Worm (Caenorhabditis elegans) whole organism, L1 larva: Measurements from ENCODE around the gene rabn-5.

Experiments used
- C04F5.9 ChIP-seq: sonication (generic microtip); optimal IDR thresholded peaks from 2 replicates; lab custom pipeline; 2016; ENCODE audit warnings: missing genetic modification characterization, missing compliant biosample characterization
- C16A3.4 ChIP-seq: fragments of 150-350 bp; optimal IDR thresholded peaks from 2 replicates; lab custom pipeline; 2014; ENCODE audit warnings: missing biosample characterization, missing genetic modification characterization
- alr-1 ChIP-seq: fragments of 200-800 bp; sonication (Bioruptor generic); optimal IDR thresholded peaks from 2 replicates; lab custom pipeline; 2018; ENCODE audit warnings: borderline replicate concordance, mild to moderate bottlenecking, missing genetic modification characterization, missing compliant biosample characterization
- ama-1 ChIP-seq: fragments of 150-350 bp; optimal IDR thresholded peaks from 2 replicates; lab custom pipeline; 2014
- ceh-63 ChIP-seq: fragments of 200-800 bp; sonication (Bioruptor generic); optimal IDR thresholded peaks from 2 replicates; lab custom pipeline; 2018; ENCODE audit warnings: mild to moderate bottlenecking, missing genetic modification characterization, missing compliant biosample characterization
- ceh-8 ChIP-seq: fragments of 200-800 bp; sonication (Bioruptor generic); optimal IDR thresholded peaks from 2 replicates; lab custom pipeline; 2018; ENCODE audit warnings: mild to moderate bottlenecking, missing genetic modification characterization, moderate library complexity, missing compliant biosample characterization
- ceh-88 ChIP-seq: fragments of 200-800 bp; sonication (Bioruptor generic); IDR thresholded peaks from 2 replicates; pipeline ENCODE4 v1.3.6; 2022; ENCODE audit warnings: missing genetic modification characterization, missing compliant biosample characterization
- ceh-90 ChIP-seq: sonication (generic microtip); optimal IDR thresholded peaks from 2 replicates; lab custom pipeline; 2016; ENCODE audit warnings: missing genetic modification characterization, missing compliant biosample characterization
- dpl-1 ChIP-seq, 3 experiments: fragments of 150-350 bp in 2 of 3; sonication (generic microtip) in 1 of 3; optimal IDR thresholded peaks; 2 replicates each; lab custom pipeline; 2014 to 2017; ENCODE audit warnings: missing biosample characterization in 3 of 3, missing genetic modification characterization in 3 of 3, missing genetic modification reagents in 3 of 3
- efl-1 ChIP-seq, 4 experiments: fragments of 150-350 bp; optimal IDR thresholded peaks in 3 of 4; peaks in 1 of 4; 1 replicate in 1 of 4; 2 replicates in 3 of 4; lab custom pipeline; 2014; ENCODE audit warnings: missing biosample characterization in 2 of 4, missing genetic modification characterization in 2 of 4, missing genetic modification reagents in 2 of 4
- egl-13 ChIP-seq: sonication (generic microtip); optimal IDR thresholded peaks from 2 replicates; lab custom pipeline; 2016; ENCODE audit warnings: missing genotype, missing genetic modification reagents, missing genetic modification characterization, missing compliant biosample characterization
- egl-27 ChIP-seq, 2 experiments: fragments of 150-350 bp in 1 of 2; sonication (generic microtip); optimal IDR thresholded peaks; 3 replicates each; lab custom pipeline; 2017 to 2018; ENCODE audit warnings: missing biosample characterization in 2 of 2, missing genetic modification characterization in 2 of 2, missing genetic modification reagents in 2 of 2
- elt-2 ChIP-seq: sonication (generic microtip); optimal IDR thresholded peaks from 2 replicates; lab custom pipeline; 2016; ENCODE audit warnings: missing genetic modification characterization, mild to moderate bottlenecking, inconsistent platforms, missing compliant biosample characterization, missing genetic modification reagents
- elt-3 ChIP-seq, 6 experiments: fragments of 150-350 bp in 1 of 6; sonication (generic microtip); optimal IDR thresholded peaks; 2 replicates each; lab custom pipeline; 2017 to 2018; ENCODE audit warnings: missing biosample characterization in 6 of 6, missing genetic modification characterization in 6 of 6, inconsistent platforms in 1 of 6
- fkh-4 ChIP-seq: sonication (generic microtip); optimal IDR thresholded peaks from 2 replicates; lab custom pipeline; 2016; ENCODE audit warnings: missing compliant biosample characterization, missing genetic modification characterization, borderline replicate concordance
- fkh-8 ChIP-seq: sonication (generic microtip); optimal IDR thresholded peaks from 2 replicates; lab custom pipeline; 2016; ENCODE audit warnings: mild to moderate bottlenecking, missing genetic modification characterization, missing compliant biosample characterization
- fos-1 ChIP-seq: fragments of 150-350 bp; optimal IDR thresholded peaks from 2 replicates; lab custom pipeline; 2014; ENCODE audit warnings: missing biosample characterization, missing genetic modification characterization
- grh-1 ChIP-seq: fragments of 200-800 bp; sonication (Bioruptor generic); IDR thresholded peaks from 2 replicates; pipeline ENCODE4 v1.3.6; 2022; ENCODE audit warnings: missing genetic modification reagents, missing genetic modification characterization, missing compliant biosample characterization
- hlh-17 ChIP-seq: fragments of 200-800 bp; sonication (Bioruptor generic); optimal IDR thresholded peaks from 2 replicates; lab custom pipeline; 2018; ENCODE audit warnings: missing genetic modification characterization, mild to moderate bottlenecking, missing compliant biosample characterization, moderate library complexity, borderline replicate concordance
- hlh-4 ChIP-seq: sonication (generic microtip); optimal IDR thresholded peaks from 2 replicates; lab custom pipeline; 2016; ENCODE audit warnings: mild to moderate bottlenecking, missing genetic modification characterization, missing compliant biosample characterization
- hpl-2 ChIP-seq: fragments of 150-350 bp; optimal IDR thresholded peaks from 2 replicates; lab custom pipeline; 2014; ENCODE audit warnings: missing biosample characterization, missing genetic modification reagents, missing genetic modification characterization
- irx-1 ChIP-seq: sonication (generic microtip); optimal IDR thresholded peaks from 2 replicates; lab custom pipeline; 2016; ENCODE audit warnings: missing genetic modification characterization, missing compliant biosample characterization
- lin-13 ChIP-seq: fragments of 150-350 bp; optimal IDR thresholded peaks from 2 replicates; lab custom pipeline; 2014; ENCODE audit warnings: missing biosample characterization, missing genetic modification reagents, missing genetic modification characterization
- lin-14 ChIP-seq: fragments of 200-800 bp; sonication (Bioruptor generic); optimal IDR thresholded peaks from 2 replicates; lab custom pipeline; 2018; ENCODE audit warnings: mild to moderate bottlenecking, missing genetic modification characterization, moderate library complexity, missing compliant biosample characterization
- lin-35 ChIP-seq, 2 experiments: fragments of 150-350 bp; optimal IDR thresholded peaks; 2 replicates each; lab custom pipeline; 2014; ENCODE audit warnings: missing biosample characterization in 2 of 2, missing genetic modification characterization in 2 of 2, missing genetic modification reagents in 2 of 2
- lsy-2 ChIP-seq, 2 experiments: fragments of 150-350 bp; optimal IDR thresholded peaks; 2 replicates each; lab custom pipeline; 2014; ENCODE audit warnings: missing biosample characterization in 2 of 2, missing genetic modification characterization in 2 of 2
- mdl-1 ChIP-seq, 2 experiments: fragments of 150-350 bp; optimal IDR thresholded peaks; 2 replicates each; lab custom pipeline; 2014 to 2017; ENCODE audit warnings: missing biosample characterization in 2 of 2, missing genetic modification characterization in 2 of 2, inconsistent platforms in 1 of 2
- mef-2 ChIP-seq: fragments of 150-350 bp; optimal IDR thresholded peaks from 2 replicates; lab custom pipeline; 2014; ENCODE audit warnings: missing biosample characterization, missing genetic modification characterization
- mep-1 ChIP-seq: fragments of 150-350 bp; optimal IDR thresholded peaks from 2 replicates; lab custom pipeline; 2014; ENCODE audit warnings: missing biosample characterization, missing genetic modification characterization
- nhr-11 ChIP-seq: fragments of 150-350 bp; optimal IDR thresholded peaks from 2 replicates; lab custom pipeline; 2014; ENCODE audit warnings: missing biosample characterization, missing genetic modification characterization
- nhr-237 ChIP-seq: fragments of 150-350 bp; optimal IDR thresholded peaks from 2 replicates; lab custom pipeline; 2014; ENCODE audit warnings: missing biosample characterization, missing genetic modification characterization
- nhr-47 ChIP-seq: sonication (generic microtip); optimal IDR thresholded peaks from 2 replicates; lab custom pipeline; 2016; ENCODE audit warnings: mild to moderate bottlenecking, missing genetic modification characterization, moderate library complexity, missing compliant biosample characterization
- nhr-71 ChIP-seq: sonication (generic microtip); optimal IDR thresholded peaks from 2 replicates; lab custom pipeline; 2016; ENCODE audit warnings: mild to moderate bottlenecking, missing genetic modification characterization, moderate library complexity, missing compliant biosample characterization
- nhr-76 ChIP-seq: sonication (generic microtip); optimal IDR thresholded peaks from 2 replicates; lab custom pipeline; 2017; ENCODE audit warnings: missing biosample characterization, missing genetic modification characterization
- nhr-77 ChIP-seq: fragments of 150-350 bp; optimal IDR thresholded peaks from 2 replicates; lab custom pipeline; 2014; ENCODE audit warnings: missing biosample characterization, missing genetic modification characterization
- nhr-85 ChIP-seq: sonication (generic microtip); peaks from one replicate; lab custom pipeline; 2016; ENCODE audit warnings: missing genetic modification characterization, inconsistent platforms, missing compliant biosample characterization
- pag-3 ChIP-seq: sonication (generic microtip); optimal IDR thresholded peaks from 2 replicates; lab custom pipeline; 2017; ENCODE audit warnings: missing genetic modification characterization, mild to moderate bottlenecking, missing compliant biosample characterization, antibody characterized with exemption, borderline replicate concordance; ENCODE audit not compliant: insufficient read depth
- rnt-1 ChIP-seq: sonication (generic microtip); optimal IDR thresholded peaks from 2 replicates; lab custom pipeline; 2016; ENCODE audit warnings: mild to moderate bottlenecking, missing genetic modification characterization, moderate library complexity, missing compliant biosample characterization
- skn-1 ChIP-seq: fragments of 150-350 bp; optimal IDR thresholded peaks from 2 replicates; lab custom pipeline; 2014; ENCODE audit warnings: missing biosample characterization, missing genetic modification characterization
- snpc-4 ChIP-seq: fragments of 150-350 bp; optimal IDR thresholded peaks from 2 replicates; lab custom pipeline; 2014; ENCODE audit warnings: missing biosample characterization, missing genetic modification characterization
- sptf-1 ChIP-seq: fragments of 150-350 bp; optimal IDR thresholded peaks from 2 replicates; lab custom pipeline; 2014; ENCODE audit warnings: missing biosample characterization, missing genetic modification characterization
- swsn-7 ChIP-seq: sonication (generic microtip); optimal IDR thresholded peaks from 2 replicates; lab custom pipeline; 2016; ENCODE audit warnings: missing genetic modification characterization, missing compliant biosample characterization
- tbx-2 ChIP-seq: sonication (generic microtip); optimal IDR thresholded peaks from 2 replicates; lab custom pipeline; 2016; ENCODE audit warnings: missing genetic modification characterization, missing compliant biosample characterization
- tlp-1 ChIP-seq: fragments of 150-350 bp; optimal IDR thresholded peaks from 2 replicates; lab custom pipeline; 2014; ENCODE audit warnings: missing biosample characterization, missing genetic modification characterization
- unc-130 ChIP-seq: fragments of 150-350 bp; optimal IDR thresholded peaks from 2 replicates; lab custom pipeline; 2017; ENCODE audit warnings: missing biosample characterization, missing genetic modification characterization, inconsistent platforms
- unc-98 ChIP-seq: fragments of 200-800 bp; sonication (Bioruptor generic); IDR thresholded peaks from 2 replicates; pipeline ENCODE4 v1.3.6; 2022; ENCODE audit warnings: missing genetic modification characterization, missing compliant biosample characterization
- zag-1 ChIP-seq: fragments of 150-350 bp; optimal IDR thresholded peaks from 2 replicates; lab custom pipeline; 2014; ENCODE audit warnings: missing biosample characterization, missing genetic modification characterization

Gene rabn-5

ce11 chrIII:5841676-5842075, 22.7 kb upstream of the rabn-5 start (continued):
- peak; percentile 92 for TF ChIP-seq nhr-85 (tag; lab: Kevin White, UChicago)
- TF ChIP-seq C16A3.4, result peak; percentile 44
- no peak for TF ChIP-seq fkh-4 (tag; lab: Kevin White, UChicago)
- TF ChIP-seq tbx-2 (tag; lab: Kevin White, UChicago), result peak; percentile 46
- peak; percentile 52 for TF ChIP-seq mep-1 (tag; lab: Kevin White, UChicago)
- peak; percentile 33 for TF ChIP-seq skn-1
- TF ChIP-seq ceh-90 (tag; lab: Kevin White, UChicago), result no peak
- TF ChIP-seq irx-1 (tag; lab: Kevin White, UChicago), result no peak
- TF ChIP-seq hlh-17 (GFP tag; lab: Kevin White, UChicago), result no peak

DNA sequence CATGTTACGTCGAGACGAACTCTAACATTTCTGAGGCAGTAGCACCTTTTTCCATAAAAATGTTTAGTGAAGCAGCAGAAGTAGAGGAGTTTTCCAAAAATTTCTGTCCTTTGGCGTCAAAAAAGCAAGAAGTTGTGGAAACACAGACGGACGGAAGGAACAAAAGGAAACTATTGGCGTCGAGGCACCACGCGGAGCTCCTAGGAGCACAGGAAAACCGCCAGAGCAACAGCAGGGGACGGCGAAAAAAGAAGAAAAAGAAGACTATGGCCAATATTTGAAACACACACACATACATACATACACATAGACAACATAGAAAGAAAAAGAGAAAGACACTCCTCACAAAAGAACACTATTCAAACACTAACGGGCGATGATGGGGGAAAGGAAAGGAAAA, 21.4 kb upstream of the rabn-5 start:
- no peak for TF ChIP-seq nhr-237
- no peak for TF ChIP-seq ama-1 (lab: Kevin White, UChicago)
- peak; percentile 53 for TF ChIP-seq lin-14 (GFP tag; lab: Kevin White, UChicago)
- TF ChIP-seq hlh-17 (GFP tag; lab: Kevin White, UChicago), result no peak
- TF ChIP-seq ceh-8 (GFP tag; lab: Kevin White, UChicago), result no peak
- no peak for TF ChIP-seq rnt-1 (tag; lab: Kevin White, UChicago)
- no peak for TF ChIP-seq hlh-4 (tag; lab: Kevin White, UChicago)
- TF ChIP-seq nhr-71, result peak; percentile 9
- TF ChIP-seq mdl-1 (tag; optimal IDR thresholded peaks at IDR 0.05; lab: Kevin White, UChicago), result no peak
- no peak for TF ChIP-seq mef-2 (tag; lab: Kevin White, UChicago)
- no peak for TF ChIP-seq egl-13
- TF ChIP-seq ceh-88 (GFP tag; lab: Robert Waterston, UW), result no peak
- TF ChIP-seq hpl-2 (GFP tag; lab: Kevin White, UChicago), result no peak
- no peak for TF ChIP-seq sptf-1 (tag; lab: Kevin White, UChicago)
- peak in 1 of 2 experiments; percentile 4 for TF ChIP-seq lin-35 (GFP tag; optimal IDR thresholded peaks at IDR 0.05; lab: Kevin White, UChicago)
- no peak for TF ChIP-seq snpc-4
- no peak for TF ChIP-seq egl-27 (tag; optimal IDR thresholded peaks at IDR 0.05; lab: Kevin White, UChicago)
- no peak for TF ChIP-seq efl-1 (optimal IDR thresholded peaks at IDR 0.05; lab: Kevin White, UChicago)
- TF ChIP-seq efl-1 (GFP tag; optimal IDR thresholded peaks at IDR 0.05 in 1 of 2; lab: Kevin White, UChicago), result peak in 1 of 2 experiments; percentile 51
- no peak for TF ChIP-seq nhr-47
- TF ChIP-seq nhr-76 (tag; lab: Kevin White, UChicago), result no peak
- no peak for TF ChIP-seq nhr-11
- no peak for TF ChIP-seq tbx-2 (tag; lab: Kevin White, UChicago)
- no peak for TF ChIP-seq alr-1 (tag; lab: Kevin White, UChicago)
- no peak for TF ChIP-seq lin-13 (GFP tag; lab: Kevin White, UChicago)
- TF ChIP-seq grh-1 (GFP tag; lab: Robert Waterston, UW), result 0 out of 2 replicates have a peak, but pooled peaks have one; percentile 27
- TF ChIP-seq unc-98, result no peak
- peak; percentile 44 for TF ChIP-seq nhr-85 (tag; lab: Kevin White, UChicago)
- peak in 1 of 3 experiments; percentile 5 for TF ChIP-seq dpl-1 (GFP tag; optimal IDR thresholded peaks at IDR 0.05; lab: Kevin White, UChicago)

- no peak for TF ChIP-seq unc-130 (tag; lab: Kevin White, UChicago)
- TF ChIP-seq nhr-77 (tag; lab: Kevin White, UChicago), result peak; percentile 11
- TF ChIP-seq rnt-1 (tag; lab: Kevin White, UChicago), result peak; percentile 18
- peak in 1 of 2 experiments; percentile 62 for TF ChIP-seq mdl-1 (tag; optimal IDR thresholded peaks at IDR 0.05; lab: Kevin White, UChicago)
- no peak for TF ChIP-seq elt-2 (tag; lab: Kevin White, UChicago)
- no peak for TF ChIP-seq elt-3 (tag; optimal IDR thresholded peaks at IDR 0.05; lab: Kevin White, UChicago)
- TF ChIP-seq C04F5.9, result no peak
- peak in 1 of 2 experiments; percentile 4 for TF ChIP-seq efl-1 (optimal IDR thresholded peaks at IDR 0.05; lab: Kevin White, UChicago)
- peak in 1 of 2 experiments; percentile 94 for TF ChIP-seq efl-1 (GFP tag; optimal IDR thresholded peaks at IDR 0.05 in 1 of 2; lab: Kevin White, UChicago)
- no peak for TF ChIP-seq sptf-1 (tag; lab: Kevin White, UChicago)
- no peak for TF ChIP-seq irx-1 (tag; lab: Kevin White, UChicago)
- TF ChIP-seq nhr-237, result no peak
- no peak for TF ChIP-seq egl-27 (tag; optimal IDR thresholded peaks at IDR 0.05; lab: Kevin White, UChicago)
- TF ChIP-seq ceh-63 (GFP tag; lab: Kevin White, UChicago), result no peak
- no peak for TF ChIP-seq nhr-11
- no peak for TF ChIP-seq zag-1 (tag; lab: Kevin White, UChicago)
- TF ChIP-seq pag-3 (tag; lab: Kevin White, UChicago), result no peak
- TF ChIP-seq lin-14 (GFP tag; lab: Kevin White, UChicago), result peak; percentile 75
- TF ChIP-seq lsy-2 (tag; optimal IDR thresholded peaks at IDR 0.05; lab: Kevin White, UChicago), result peak in 1 of 2 experiments; percentile 31
- no peak for TF ChIP-seq tlp-1
- TF ChIP-seq mep-1 (tag; lab: Kevin White, UChicago), result peak; percentile 40
- TF ChIP-seq fkh-4 (tag; lab: Kevin White, UChicago), result no peak
- TF ChIP-seq fkh-8 (tag; lab: Kevin White, UChicago), result peak; percentile 10
- TF ChIP-seq hlh-4 (tag; lab: Kevin White, UChicago), result no peak
- no peak for TF ChIP-seq fos-1 (tag; lab: Kevin White, UChicago)
- TF ChIP-seq nhr-71, result peak; percentile 70
- TF ChIP-seq swsn-7, result no peak
Observed at ce11 chrIII:5843662-5844061, 20.7 kb upstream of the rabn-5 start.
